Worm (Caenorhabditis elegans) whole organism, midembryonic: ENCODE data around the gene nhr-218.

Experiments used
- klf-2 ChIP-seq: fragments of 200-800 bp; sonication (Bioruptor generic); conservative IDR thresholded peaks from 2 replicates; pipeline ENCODE4 v1.3.6; 2022; ENCODE audit warnings: missing genetic modification reagents, missing genetic modification characterization, missing compliant biosample characterization
- med-1 ChIP-seq: sonication (generic microtip); optimal IDR thresholded peaks from 2 replicates; lab custom pipeline; 2017; ENCODE audit warnings: missing genetic modification characterization, mild to moderate bottlenecking, missing compliant biosample characterization, antibody characterized with exemption, missing genetic modification reagents; ENCODE audit not compliant: insufficient read depth
- ztf-23 ChIP-seq: fragments of 200-800 bp; sonication (Bioruptor generic); IDR thresholded peaks from 2 replicates; pipeline ENCODE4 v1.3.6; 2022; ENCODE audit warnings: missing genetic modification reagents, missing genetic modification characterization, missing compliant biosample characterization
- ztf-29 ChIP-seq: fragments of 200-800 bp; sonication (Bioruptor generic); IDR thresholded peaks from 2 replicates; pipeline ENCODE4 v1.3.6; 2022; ENCODE audit warnings: missing genetic modification reagents, missing genetic modification characterization, missing compliant biosample characterization

- TF ChIP-seq ztf-29 (GFP tag; lab: Robert Waterston, UW), result no peak
- no peak for TF ChIP-seq klf-2 (GFP tag; lab: Robert Waterston, UW)
- TF ChIP-seq med-1, result no peak
- TF ChIP-seq ztf-23 (GFP tag; lab: Robert Waterston, UW), result no peak
Measured at ce11 chrV:16220020-16220419, 38.2 kb upstream of the nhr-218 start.
